Worm (Caenorhabditis elegans): Measurements from ENCODE around the gene K03B8.6.

K03B8.6 gene

DNA sequence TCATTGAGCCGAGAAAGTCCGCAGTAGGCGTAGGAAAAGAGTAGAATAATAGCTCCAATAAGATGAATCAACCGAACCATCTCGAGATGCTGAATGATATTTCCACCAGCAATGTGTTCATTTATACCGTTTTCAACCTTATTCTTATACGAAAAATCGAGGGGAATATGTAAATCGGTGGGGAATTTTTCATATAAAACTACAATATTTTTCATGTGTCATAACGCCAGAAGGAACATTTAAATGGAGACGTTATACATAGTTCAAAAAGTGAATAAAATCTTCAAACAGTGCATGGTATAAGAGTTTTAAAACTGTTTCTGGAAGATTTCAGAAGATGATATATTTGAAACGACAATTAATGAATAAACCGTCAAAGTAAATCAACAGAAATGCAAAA lies 4.8 kb upstream of the K03B8.6 start, which contains the start of gene nas-19:
Gene nas-19, minus strand, starts transcription at position 101 of the 400 bp plus-strand sequence.
- TF ChIP-seq unc-62 (GFP tag; optimal IDR thresholded peaks at IDR 0.05): no peak

DNA sequence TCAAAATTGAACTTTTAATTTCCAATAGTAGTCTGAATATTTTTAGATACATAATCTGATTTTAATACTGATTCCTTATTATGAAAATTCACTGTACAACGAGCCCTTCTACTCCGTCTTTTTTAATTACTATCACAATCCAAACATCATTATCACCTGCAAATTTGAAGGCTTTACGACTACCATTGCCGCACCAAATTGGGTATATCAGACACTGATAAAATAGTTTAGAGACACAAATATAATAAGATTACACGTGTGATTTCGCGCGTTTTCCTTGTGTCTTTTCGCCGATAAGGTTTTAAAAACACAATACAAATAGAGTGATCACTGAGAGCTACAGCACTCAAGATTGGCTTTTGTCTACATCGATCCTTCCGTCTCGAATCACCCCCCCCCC lies 4.3 kb upstream of the K03B8.6 start:
- TF ChIP-seq unc-62 (GFP tag; optimal IDR thresholded peaks at IDR 0.05): no peak

DNA sequence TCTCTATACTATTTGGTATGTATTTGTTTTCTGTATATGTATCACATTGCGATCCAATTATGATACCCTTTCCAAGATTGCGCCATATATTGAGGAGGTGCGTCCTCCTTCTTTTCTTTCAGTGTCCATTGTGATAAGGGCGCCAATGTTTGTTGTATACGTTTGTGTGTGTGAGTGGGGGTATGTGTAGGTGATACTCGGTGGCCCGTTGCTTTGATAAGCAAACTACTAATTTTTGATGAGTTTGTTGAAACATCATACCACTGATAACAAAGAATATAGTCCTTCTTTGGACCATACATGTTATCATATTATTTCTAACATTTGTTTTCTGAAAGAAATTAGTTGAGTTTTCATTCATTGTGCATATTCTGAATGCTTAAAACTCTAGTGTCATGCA lies 3.7 kb upstream of the K03B8.6 start:
- TF ChIP-seq unc-62 (GFP tag; optimal IDR thresholded peaks at IDR 0.05): no peak

DNA sequence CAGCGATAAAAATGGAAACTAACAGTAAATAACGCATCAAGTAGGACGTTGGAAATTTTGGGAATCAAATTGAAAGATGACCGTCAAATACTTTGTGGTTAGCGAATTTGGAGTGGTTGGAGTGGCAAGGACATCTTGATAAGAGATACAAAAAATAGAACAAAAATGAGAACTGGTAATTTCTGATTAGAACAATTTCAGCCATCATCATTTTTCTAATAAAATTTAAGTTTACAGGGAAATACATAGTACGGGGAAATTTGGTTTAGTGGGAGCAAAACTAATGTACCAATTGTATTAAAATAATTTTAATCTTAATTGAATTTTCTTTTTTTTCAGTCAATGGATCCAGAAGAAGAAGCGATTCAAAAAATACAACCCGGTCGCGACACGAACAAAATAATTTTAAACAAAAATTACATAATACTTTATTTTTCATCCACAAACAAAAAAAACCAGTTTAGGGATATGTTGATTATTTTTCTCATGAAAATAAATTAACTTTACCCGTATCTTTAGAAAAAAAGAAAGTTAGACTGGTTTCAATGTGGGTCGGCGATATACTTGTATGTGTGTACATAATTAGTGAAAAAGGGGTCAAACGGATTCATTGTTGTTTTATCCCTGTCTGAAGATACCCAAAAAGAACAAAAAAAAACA lies 3.6 kb downstream of the K03B8.6 start, which contains the start of the genes K03B8.8 and grl-3:
Gene K03B8.8, minus strand, starts transcription at position 101 of the 660 bp plus-strand sequence.
Gene grl-3, plus strand, starts transcription at position 610 of the 660 bp plus-strand sequence.
- no peak for TF ChIP-seq unc-62 (GFP tag; optimal IDR thresholded peaks at IDR 0.05)

DNA sequence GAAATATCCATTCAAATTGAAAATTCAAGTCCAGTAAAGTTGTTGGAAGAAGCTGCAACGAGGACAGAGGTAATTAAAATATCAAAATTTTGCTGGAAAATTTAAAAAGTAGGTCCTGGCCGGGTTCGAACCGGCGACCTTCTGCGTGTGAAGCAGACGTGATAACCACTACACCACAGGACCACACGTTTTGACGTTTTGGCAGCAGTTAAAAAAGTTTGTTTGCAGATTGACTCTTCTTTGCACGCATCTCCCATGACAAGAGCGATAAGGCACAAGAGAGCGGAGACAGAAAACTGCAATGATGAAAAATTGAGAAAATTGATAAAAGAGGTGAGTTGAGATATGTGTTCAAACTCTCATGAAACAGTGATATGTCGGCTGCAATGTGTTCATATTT lies 4.7 kb downstream of the K03B8.6 start:
- TF ChIP-seq unc-62 (GFP tag; optimal IDR thresholded peaks at IDR 0.05): no peak

DNA sequence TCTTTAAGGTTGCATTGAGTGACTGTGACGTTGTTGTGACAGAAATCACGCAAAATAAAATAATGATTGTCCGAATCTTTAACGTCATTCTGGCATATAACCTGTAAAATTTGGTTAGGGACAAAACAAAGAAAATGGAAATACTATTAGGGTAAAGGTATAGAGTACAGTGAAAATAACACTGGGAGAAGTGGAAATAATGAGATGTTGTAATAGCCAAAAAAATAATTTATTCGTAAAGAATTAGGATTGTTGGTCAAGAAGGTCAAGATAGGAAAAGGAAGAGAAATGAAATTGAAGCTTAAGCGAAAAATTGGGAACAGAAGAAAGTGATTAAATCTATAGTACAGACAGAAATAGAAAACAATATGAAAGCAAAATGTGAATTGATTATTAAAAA lies 7.7 kb downstream of the K03B8.6 start, which contains the start of gene deg-3:
Gene deg-3, minus strand, starts transcription at position 101 of the 400 bp plus-strand sequence.
- TF ChIP-seq unc-62 (GFP tag; optimal IDR thresholded peaks at IDR 0.05): no peak

DNA sequence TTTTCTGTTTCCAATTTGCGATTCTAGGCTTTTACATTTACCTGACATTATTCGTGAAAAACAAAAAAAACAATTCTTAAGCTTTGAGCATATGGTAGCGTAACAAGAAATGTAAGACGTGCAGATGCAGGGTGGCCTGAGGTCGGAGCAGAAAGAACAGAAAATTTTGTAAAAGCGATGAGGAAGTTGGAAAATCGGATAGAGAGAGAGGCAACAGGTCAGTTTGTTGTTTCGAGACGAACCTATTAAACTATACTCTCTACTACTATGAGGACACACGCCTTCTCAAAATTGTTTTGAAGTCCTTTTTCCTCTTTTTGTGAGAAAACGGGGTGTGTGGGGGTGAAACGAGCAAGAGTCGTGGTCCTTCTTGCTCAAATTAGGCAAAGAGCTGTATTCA lies 14.2 kb downstream of the K03B8.6 start, which contains the start of gene des-2:
Gene des-2, minus strand, starts transcription at position 101 of the 400 bp plus-strand sequence.
- TF ChIP-seq unc-62 (GFP tag; optimal IDR thresholded peaks at IDR 0.05): no peak

DNA sequence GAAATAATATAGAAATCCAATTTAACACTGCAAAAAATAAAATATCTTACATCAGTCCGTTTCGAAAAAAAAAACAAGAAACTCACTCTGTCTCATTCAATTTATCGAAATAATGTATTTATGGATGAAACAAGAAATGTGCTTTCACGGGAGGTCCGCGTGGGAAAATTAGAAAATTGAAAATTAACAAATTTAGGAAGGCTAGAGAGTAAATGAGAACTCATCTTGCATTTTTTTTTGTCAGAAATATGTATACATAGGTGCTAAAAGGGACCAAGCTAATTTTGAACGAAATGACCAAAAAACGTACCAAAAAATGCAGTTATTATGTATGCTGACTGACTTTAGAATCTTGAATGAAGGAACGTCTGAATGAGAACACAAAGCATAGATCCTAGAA lies 17.2 kb downstream of the K03B8.6 start, which contains the start of gene T26H10.2:
Gene T26H10.2, minus strand, starts transcription at position 101 of the 400 bp plus-strand sequence.
- TF ChIP-seq unc-62 (GFP tag; optimal IDR thresholded peaks at IDR 0.05): no peak

DNA sequence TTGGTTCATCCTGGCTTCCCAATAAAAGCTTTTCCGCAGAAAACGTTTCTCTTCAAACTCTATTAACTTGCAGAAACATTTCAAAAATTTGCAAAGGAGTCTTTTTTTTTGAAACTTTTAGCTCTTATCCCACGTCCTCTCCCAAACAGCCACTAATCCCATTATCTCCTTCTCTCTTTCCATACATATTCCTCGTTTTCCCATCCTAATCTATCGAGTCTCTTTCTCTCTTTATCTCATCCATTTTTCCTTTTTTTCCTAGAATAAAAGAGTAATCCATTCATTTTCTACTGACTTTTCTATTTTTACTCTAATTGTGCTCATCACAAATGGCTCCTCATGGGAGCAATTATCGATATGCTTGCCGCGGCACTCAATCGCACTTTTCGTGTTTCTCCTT lies 21.3 kb downstream of the K03B8.6 start:
- TF ChIP-seq unc-62 (GFP tag; optimal IDR thresholded peaks at IDR 0.05): no peak

DNA sequence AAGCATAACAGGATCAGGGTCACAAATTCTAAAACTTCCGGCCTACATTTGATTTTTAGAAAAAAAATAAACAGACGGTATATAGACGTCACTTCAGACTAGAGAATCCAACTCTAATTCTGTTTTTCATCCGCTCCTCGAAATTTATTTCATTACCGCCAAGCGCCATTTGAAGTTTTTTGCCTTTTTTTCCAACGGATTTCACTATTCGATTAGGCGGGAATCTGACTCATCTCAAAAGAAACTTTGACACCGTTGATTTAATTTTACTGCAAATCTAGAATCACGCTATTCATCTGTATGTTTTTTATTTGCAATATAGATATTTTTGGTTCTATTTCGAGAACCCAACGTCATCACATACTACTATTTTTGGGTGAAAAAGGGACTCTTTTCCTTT lies 23.4 kb downstream of the K03B8.6 start:
- no peak for TF ChIP-seq unc-62 (GFP tag; optimal IDR thresholded peaks at IDR 0.05)

DNA sequence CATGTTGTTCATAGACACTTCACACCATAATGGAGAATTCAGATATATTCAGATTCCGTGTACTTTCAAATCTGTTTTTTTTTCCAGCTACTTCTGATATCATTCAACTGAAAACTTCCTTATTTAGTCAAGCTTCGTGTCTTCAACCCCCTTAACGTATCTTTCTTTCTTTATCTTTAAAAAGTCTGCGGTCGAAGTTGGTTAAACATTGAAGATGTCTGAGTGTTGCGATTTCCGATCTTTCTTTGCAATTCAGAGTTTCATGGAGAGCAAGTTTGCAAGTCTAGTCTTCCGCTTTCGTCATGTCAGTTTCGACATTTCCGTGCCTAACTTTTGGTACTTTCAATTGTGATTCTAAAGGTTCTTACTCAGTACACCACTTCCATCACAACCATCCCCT lies 27.9 kb downstream of the K03B8.6 start:
- no peak for TF ChIP-seq unc-62 (GFP tag; optimal IDR thresholded peaks at IDR 0.05)

DNA sequence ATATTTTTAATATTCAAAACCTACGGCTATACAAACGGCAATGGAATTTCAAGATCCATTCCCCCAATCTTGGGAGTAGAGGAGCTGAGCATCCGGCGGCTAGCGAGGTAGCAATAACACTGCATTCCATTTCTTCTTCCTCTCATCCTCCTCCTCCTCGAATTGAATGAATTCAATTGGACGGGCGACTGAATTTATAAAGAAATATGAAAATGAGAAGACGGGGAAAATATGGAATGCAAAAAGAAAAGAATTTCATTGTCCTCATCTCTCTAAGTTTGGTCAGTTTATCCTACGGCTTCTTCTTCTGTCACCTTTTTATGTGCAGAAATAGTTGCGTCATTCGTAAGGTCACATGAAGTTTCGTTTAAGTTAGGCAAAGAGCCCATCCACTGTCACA lies 29.0 kb downstream of the K03B8.6 start:
- TF ChIP-seq unc-62 (GFP tag; optimal IDR thresholded peaks at IDR 0.05): no peak

DNA sequence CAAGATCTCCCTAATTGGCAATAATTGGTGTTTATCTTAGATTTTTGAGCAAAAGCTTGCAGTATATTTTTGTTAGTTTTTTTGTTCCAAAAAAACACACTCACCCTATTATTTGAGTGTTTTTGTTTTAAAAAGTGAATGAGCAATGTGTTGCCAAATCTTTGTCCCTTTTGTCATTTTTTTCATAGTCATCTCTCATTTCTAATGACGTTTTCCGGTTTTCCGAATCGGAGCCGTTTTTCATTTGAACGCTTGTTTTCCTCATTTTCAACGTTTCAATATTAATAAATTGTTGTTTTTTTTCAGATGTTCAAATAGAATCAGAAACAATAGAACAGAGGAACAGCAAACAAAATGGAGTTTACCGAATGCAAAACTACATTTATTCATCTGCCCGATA lies 31.1 kb downstream of the K03B8.6 start, which contains the start of gene dmsr-1:
Gene dmsr-1, plus strand, starts transcription at position 301 of the 400 bp plus-strand sequence.
- no peak for TF ChIP-seq unc-62 (GFP tag; optimal IDR thresholded peaks at IDR 0.05)

DNA sequence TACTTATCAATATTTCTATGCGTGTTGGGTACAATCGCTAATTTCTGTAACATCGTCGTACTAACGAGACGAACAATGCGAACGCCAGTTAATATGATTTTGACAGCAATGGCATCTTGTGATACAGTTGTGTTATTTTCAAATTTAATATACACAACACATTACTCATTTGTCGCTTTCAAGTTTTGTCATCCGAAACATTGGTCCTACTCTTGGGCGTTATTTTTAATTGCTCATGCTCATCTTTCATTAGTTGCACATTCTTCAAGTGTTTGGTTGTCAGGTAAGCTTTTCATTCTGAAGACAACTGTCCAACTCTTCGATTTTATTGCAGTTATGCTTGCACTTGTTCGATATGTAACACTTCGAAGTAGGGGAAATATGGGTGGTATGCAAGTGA lies 31.8 kb downstream of the K03B8.6 start:
- TF ChIP-seq unc-62 (GFP tag; optimal IDR thresholded peaks at IDR 0.05): no peak

DNA sequence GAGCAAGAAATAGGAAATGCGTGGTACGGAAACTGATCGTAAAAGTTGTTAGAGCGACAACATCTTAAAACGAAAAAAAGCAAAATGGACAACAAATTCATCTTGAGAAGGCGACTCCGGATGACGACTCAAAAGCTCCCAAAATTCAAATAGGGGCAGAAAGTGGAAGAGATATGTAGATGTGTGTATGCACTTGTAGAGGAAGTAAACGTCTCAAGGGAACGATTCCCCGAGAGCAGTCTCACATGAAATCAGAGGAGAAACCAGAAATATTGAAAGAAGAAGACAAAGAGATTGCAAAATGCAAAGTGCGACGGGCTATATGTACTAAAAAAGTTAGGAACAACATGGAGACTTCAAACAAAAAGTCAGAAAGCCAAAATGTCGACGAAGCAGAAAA lies 36.1 kb downstream of the K03B8.6 start, which contains the start of gene F57B7.2:
Gene F57B7.2, minus strand, starts transcription at position 101 of the 400 bp plus-strand sequence.
- TF ChIP-seq unc-62 (GFP tag; optimal IDR thresholded peaks at IDR 0.05): no peak

DNA sequence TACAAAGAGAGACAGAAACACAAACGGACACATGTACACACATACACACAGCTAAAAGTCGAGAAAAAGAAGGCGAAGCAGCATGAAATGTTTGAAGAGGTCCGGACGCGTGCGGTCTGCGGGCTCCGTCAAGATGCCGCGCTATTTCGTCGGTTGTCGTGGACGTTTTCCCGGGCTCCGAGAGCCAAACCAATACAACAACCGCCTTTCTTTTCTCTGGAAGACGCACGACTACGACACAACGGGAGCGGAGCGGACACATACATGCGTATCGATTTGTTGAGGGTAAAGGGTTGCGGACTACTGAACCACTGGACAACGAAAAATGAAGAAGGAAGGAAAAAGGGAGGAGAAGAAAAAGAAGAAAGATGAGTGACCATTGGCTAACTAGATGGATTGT lies 38.0 kb downstream of the K03B8.6 start:
- no peak for TF ChIP-seq unc-62 (GFP tag; optimal IDR thresholded peaks at IDR 0.05)

DNA sequence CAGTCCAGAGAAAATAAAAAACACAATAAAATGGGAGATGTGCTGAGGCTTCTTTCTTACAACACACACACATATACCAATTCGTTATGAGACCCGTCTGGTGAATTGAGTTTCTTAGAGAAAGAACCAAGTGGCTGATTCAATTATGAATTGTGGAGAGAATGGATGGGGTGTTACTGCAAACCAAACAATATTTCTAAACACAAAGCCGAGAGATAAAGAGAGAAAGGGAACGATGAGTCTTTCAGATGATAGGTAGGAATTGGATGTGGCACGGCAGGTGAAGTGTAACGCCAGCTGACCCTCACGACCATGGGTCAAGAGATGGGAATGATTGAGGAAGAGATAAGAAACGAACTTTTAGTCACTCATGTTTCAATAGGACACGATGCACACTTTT lies 38.9 kb downstream of the K03B8.6 start, which contains the start of gene mig-17:
Gene mig-17, plus strand, starts transcription at position 389 of the 400 bp plus-strand sequence.
- TF ChIP-seq unc-62 (GFP tag; optimal IDR thresholded peaks at IDR 0.05): no peak
